Fruit fly (Drosophila melanogaster): ENCODE results near the gene Rh50.

DNA sequence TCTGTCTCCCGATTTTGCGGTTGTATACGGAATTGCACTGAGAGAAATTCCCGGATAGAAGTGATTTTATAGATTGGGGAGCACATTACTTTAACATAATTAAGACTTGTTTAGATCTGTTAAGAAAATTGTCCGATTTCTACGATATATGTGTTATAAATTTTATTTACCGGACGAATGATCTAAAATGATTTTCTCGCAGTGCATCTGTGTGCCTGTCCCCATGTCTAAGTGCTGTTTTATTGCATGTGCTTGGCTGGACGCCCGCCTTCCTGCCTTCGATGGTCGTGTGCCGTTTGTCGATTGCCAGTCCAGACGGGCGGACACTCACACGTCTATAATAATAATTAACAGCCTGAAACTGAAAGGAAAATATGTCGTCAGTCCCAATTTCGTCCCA, 10.8 kb downstream of the Rh50 start:
- TF ChIP-seq Myc (optimal IDR thresholded peaks at IDR 0.05) (no peak), psq (optimal IDR thresholded peaks at IDR 0.05) (no peak), h (optimal IDR thresholded peaks at IDR 0.05) (no peak), insv (optimal IDR thresholded peaks at IDR 0.05) (no peak)
